Worm (Caenorhabditis elegans) whole organism, L4/young adult: Measurements from ENCODE around the gene F52B11.2.
A peak's percentile ranks its signal among the peaks of the same experiment; 100 is the strongest.

ENCODE experiments used
- W03F9.2 ChIP-seq: fragments of 150-350 bp; optimal IDR thresholded peaks from 2 replicates; lab custom pipeline; 2014; ENCODE audit warnings: missing biosample characterization, missing genetic modification characterization
- dao-5 ChIP-seq: sonication (generic microtip); optimal IDR thresholded peaks from 2 replicates; lab custom pipeline; 2016; ENCODE audit warnings: missing genotype, missing genetic modification characterization, moderate library complexity, missing compliant biosample characterization
- him-1 ChIP-seq: sonication (generic microtip); optimal IDR thresholded peaks from 2 replicates; lab custom pipeline; 2016; ENCODE audit warnings: missing genotype, missing genetic modification reagents, missing genetic modification characterization, missing compliant biosample characterization

DNA sequence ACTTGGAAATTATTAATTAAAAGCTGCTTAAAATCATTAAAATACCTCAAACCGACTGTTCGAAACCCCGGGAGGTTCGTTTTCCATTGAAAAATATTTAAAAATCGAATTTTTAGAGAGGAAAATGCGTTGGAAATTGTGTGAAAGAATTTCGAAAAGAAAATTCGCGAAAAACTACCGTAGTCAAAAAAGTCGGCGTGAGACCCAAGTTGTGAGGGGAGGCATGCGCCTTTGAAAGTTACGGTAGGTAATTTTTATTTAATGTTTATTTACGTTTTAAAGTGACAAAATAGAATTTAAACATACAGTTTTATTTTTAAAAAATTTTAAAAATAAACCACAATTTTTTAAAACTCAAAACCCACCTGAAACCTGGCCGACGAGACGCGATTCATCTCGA lies 32.2 kb downstream of the F52B11.2 start:
- TF ChIP-seq him-1 (tag; lab: Kevin White, UChicago) (no peak), dao-5 (tag; lab: Kevin White, UChicago) (no peak), W03F9.2 (tag; lab: Kevin White, UChicago) (peak; percentile 45)
